Fruit fly (Drosophila melanogaster): ENCODE results near the gene CG42557.

The CG42557 gene

dm6 chr3R:29903775-29904356, 29.2 kb upstream of the CG42557 start, which contains the start of gene CG15517 (continued):
- no peak for TF ChIP-seq seq (GFP tag; IDR thresholded peaks at IDR 0.05)
- peak; percentile 29; the same call in 1 of the 2 replicates for TF ChIP-seq MBD-R2 (GFP tag; IDR thresholded peaks at IDR 0.05)
- TF ChIP-seq gro (GFP tag; optimal IDR thresholded peaks at IDR 0.05), result no peak
- TF ChIP-seq CG15696 (tag; optimal IDR thresholded peaks at IDR 0.05), result peak; percentile 19
- TF ChIP-seq lbe (GFP tag; optimal IDR thresholded peaks at IDR 0.05), result no peak
- TF ChIP-seq nerfin-1 (tag; optimal IDR thresholded peaks at IDR 0.05), result no peak
- TF ChIP-seq CG32532 (GFP tag; IDR thresholded peaks at IDR 0.05), result peak; percentile 38; the same call in 1 of the 2 replicates
- no peak for TF ChIP-seq toy (GFP tag; IDR thresholded peaks at IDR 0.05)
- no peak for TF ChIP-seq CG10654 (GFP tag; optimal IDR thresholded peaks at IDR 0.05)
- no peak for TF ChIP-seq schlank (tag; optimal IDR thresholded peaks at IDR 0.05)
- no peak for TF ChIP-seq nom (GFP tag; optimal IDR thresholded peaks at IDR 0.05)
- no peak for TF ChIP-seq C15 (GFP tag; IDR thresholded peaks at IDR 0.05)
- TF ChIP-seq CG17829 (tag; optimal IDR thresholded peaks at IDR 0.05), result peak; percentile 30
- no peak for TF ChIP-seq sc (optimal IDR thresholded peaks at IDR 0.05)
- TF ChIP-seq sc (GFP tag; optimal IDR thresholded peaks at IDR 0.05), result no peak
- TF ChIP-seq Mes4 (GFP tag; optimal IDR thresholded peaks at IDR 0.05), result no peak
- peak; percentile 29 for TF ChIP-seq Lhr (GFP tag; optimal IDR thresholded peaks at IDR 0.05)
- TF ChIP-seq CG1603 (tag; optimal IDR thresholded peaks at IDR 0.05), result no peak
- peak; percentile 8; the same call in 1 of the 2 replicates for TF ChIP-seq CG13287 (GFP tag; IDR thresholded peaks at IDR 0.05; ENCODE audit: partially characterized antibody)
- no peak for TF ChIP-seq Gsc (GFP tag; IDR thresholded peaks at IDR 0.05)
- no peak for TF ChIP-seq CG31365 (tag; optimal IDR thresholded peaks at IDR 0.05)
- TF ChIP-seq phol (tag; optimal IDR thresholded peaks at IDR 0.05), result no peak
- TF ChIP-seq CG7987 (GFP tag; optimal IDR thresholded peaks at IDR 0.05), result no peak
- no peak for TF ChIP-seq CG5245 (GFP tag; optimal IDR thresholded peaks at IDR 0.05)
- no peak for TF ChIP-seq CG7556 (GFP tag; optimal IDR thresholded peaks at IDR 0.05)
- TF ChIP-seq NFAT (GFP tag; IDR thresholded peaks at IDR 0.05), result no peak
- no peak for TF ChIP-seq Ets97D (GFP tag; optimal IDR thresholded peaks at IDR 0.05)
- peak; percentile 52 for TF ChIP-seq HmgZ (tag; optimal IDR thresholded peaks at IDR 0.05)
- TF ChIP-seq fu2 (GFP tag; optimal IDR thresholded peaks at IDR 0.05), result no peak
- no peak for TF ChIP-seq NfI (GFP tag; optimal IDR thresholded peaks at IDR 0.05)
- TF ChIP-seq en (GFP tag; optimal IDR thresholded peaks at IDR 0.05), result no peak
- TF ChIP-seq CG8765 (GFP tag; IDR thresholded peaks at IDR 0.05), result no peak
- peak; percentile 3 for TF ChIP-seq CG12391 (tag; optimal IDR thresholded peaks at IDR 0.05)
- TF ChIP-seq gcm (GFP tag; optimal IDR thresholded peaks at IDR 0.05), result no peak
- peak; percentile 66; the same call in 1 of the 3 replicates for TF ChIP-seq knrl (GFP tag; IDR thresholded peaks at IDR 0.05; ENCODE audit: partially characterized antibody)
- no peak for TF ChIP-seq H15 (GFP tag; IDR thresholded peaks at IDR 0.05)
- no peak for TF ChIP-seq kah (GFP tag; optimal IDR thresholded peaks at IDR 0.05)
- TF ChIP-seq tgo (GFP tag; IDR thresholded peaks at IDR 0.05), result no peak
- TF ChIP-seq CG18011 (GFP tag; optimal IDR thresholded peaks at IDR 0.05), result peak; percentile 97
- TF ChIP-seq CG17328 (GFP tag; IDR thresholded peaks at IDR 0.05), result no peak
- no peak for TF ChIP-seq CG7786 (GFP tag; optimal IDR thresholded peaks at IDR 0.05)
- no peak for TF ChIP-seq HmgD (GFP tag; optimal IDR thresholded peaks at IDR 0.05)
- TF ChIP-seq CG10321 (GFP tag; IDR thresholded peaks at IDR 0.05), result no peak
- TF ChIP-seq B-H1 (GFP tag; IDR thresholded peaks at IDR 0.05), result no peak
- no peak for TF ChIP-seq wek (GFP tag; optimal IDR thresholded peaks at IDR 0.05)
- TF ChIP-seq CG7372 (GFP tag; IDR thresholded peaks at IDR 0.05), result peak; percentile 45; the same call in 1 of the 2 replicates
- no peak for TF ChIP-seq gsb-n (tag; optimal IDR thresholded peaks at IDR 0.05)
- no peak for TF ChIP-seq crol (GFP tag; IDR thresholded peaks at IDR 0.05)
- TF ChIP-seq CG4854 (GFP tag; optimal IDR thresholded peaks at IDR 0.05), result no peak
- TF ChIP-seq CG1024 (GFP tag; IDR thresholded peaks at IDR 0.05), result no peak
- no peak for TF ChIP-seq CG18764 (GFP tag; optimal IDR thresholded peaks at IDR 0.05)
